Worm (Caenorhabditis elegans) whole organism, young adult: ENCODE measurements around the gene set-31.

ENCODE experiments used
- C06A6.2 ChIP-seq: fragments of 200-800 bp; sonication (Bioruptor generic); conservative IDR thresholded peaks from 2 replicates; pipeline ENCODE4 v1.3.6; 2022; ENCODE audit warnings: missing genetic modification characterization, missing compliant biosample characterization
- F23B12.7 ChIP-seq: sonication (generic microtip); optimal IDR thresholded peaks from 2 replicates; lab custom pipeline; 2017; ENCODE audit warnings: missing genetic modification characterization, mild to moderate bottlenecking, missing compliant biosample characterization, antibody characterized with exemption, moderate library complexity; ENCODE audit not compliant: insufficient read depth
- Y56A3A.18 ChIP-seq: fragments of 200-800 bp; sonication (Bioruptor generic); IDR thresholded peaks from 2 replicates; pipeline ENCODE4 v1.3.6; 2022; ENCODE audit warnings: missing genetic modification reagents, missing genetic modification characterization, missing compliant biosample characterization
- dpl-1 ChIP-seq: fragments of 150-350 bp; optimal IDR thresholded peaks from 2 replicates; lab custom pipeline; 2014; ENCODE audit warnings: missing biosample characterization, missing genetic modification reagents, missing genetic modification characterization
- lin-35 ChIP-seq, 3 experiments: fragments of 150-350 bp in 2 of 3; sonication (generic microtip) in 1 of 3; optimal IDR thresholded peaks; 2 replicates each; lab custom pipeline; 2014 to 2018; ENCODE audit warnings: missing biosample characterization in 3 of 3, missing genetic modification characterization in 3 of 3, missing genetic modification reagents in 3 of 3
- nfya-1 ChIP-seq: sonication (generic microtip); optimal IDR thresholded peaks from 2 replicates; lab custom pipeline; 2017; ENCODE audit warnings: antibody characterized with exemption, missing compliant biosample characterization, missing genetic modification characterization, borderline replicate concordance; ENCODE audit not compliant: insufficient read depth
- pha-4 ChIP-seq: fragments of 150-350 bp; sonication (generic microtip); optimal IDR thresholded peaks from 2 replicates; lab custom pipeline; 2014; ENCODE audit warnings: missing biosample characterization, missing genetic modification reagents, missing genetic modification characterization
- unc-62 ChIP-seq: fragments of 150-350 bp; optimal IDR thresholded peaks from 2 replicates; lab custom pipeline; 2014; ENCODE audit warnings: missing biosample characterization, missing genetic modification reagents, missing genetic modification characterization
- ztf-28 ChIP-seq: fragments of 200-800 bp; sonication (Bioruptor generic); IDR thresholded peaks from 2 replicates; pipeline ENCODE4 v1.3.6; 2022; ENCODE audit warnings: missing genetic modification reagents, missing genetic modification characterization, missing compliant biosample characterization

ce11 chrV:14427069-14427825 is 9.5 kb downstream of the set-31 start:
- TF ChIP-seq unc-62 (no peak), dpl-1 (GFP tag; lab: Kevin White, UChicago) (no peak), C06A6.2 (GFP tag; lab: Robert Waterston, UW) (no peak), Y56A3A.18 (GFP tag; lab: Robert Waterston, UW) (no peak), ztf-28 (GFP tag; lab: Robert Waterston, UW) (no peak), pha-4 (tag; lab: Kevin White, UChicago) (no peak), F23B12.7 (no peak), nfya-1 (no peak), lin-35 (GFP tag; optimal IDR thresholded peaks at IDR 0.05; lab: Kevin White, UChicago) (no peak)
